Fruit fly (Drosophila melanogaster) whole organism: ENCODE data around the gene CG42487.

Source experiments
- CG8478 ChIP-seq: fragments of >200 bp; optimal IDR thresholded peaks from 2 replicates; lab custom pipeline; 2018; ENCODE audit warnings: inconsistent platforms
- EcR ChIP-seq, 2 experiments: fragments of >200 bp; optimal IDR thresholded peaks; 2 replicates each; lab custom pipeline; 2017; ENCODE audit warnings: missing biosample characterization in 2 of 2, missing genetic modification characterization in 2 of 2, missing genetic modification reagents in 2 of 2
- pan ChIP-seq: fragments of >200 bp; optimal IDR thresholded peaks from 2 replicates; lab custom pipeline; 2017
- psq ChIP-seq: fragments of >200 bp; optimal IDR thresholded peaks from 2 replicates; lab custom pipeline; 2017
- usp ChIP-seq: fragments of >200 bp; optimal IDR thresholded peaks from 2 replicates; lab custom pipeline; 2017; ENCODE audit warnings: missing biosample characterization, missing genetic modification characterization, mixed read lengths

DNA sequence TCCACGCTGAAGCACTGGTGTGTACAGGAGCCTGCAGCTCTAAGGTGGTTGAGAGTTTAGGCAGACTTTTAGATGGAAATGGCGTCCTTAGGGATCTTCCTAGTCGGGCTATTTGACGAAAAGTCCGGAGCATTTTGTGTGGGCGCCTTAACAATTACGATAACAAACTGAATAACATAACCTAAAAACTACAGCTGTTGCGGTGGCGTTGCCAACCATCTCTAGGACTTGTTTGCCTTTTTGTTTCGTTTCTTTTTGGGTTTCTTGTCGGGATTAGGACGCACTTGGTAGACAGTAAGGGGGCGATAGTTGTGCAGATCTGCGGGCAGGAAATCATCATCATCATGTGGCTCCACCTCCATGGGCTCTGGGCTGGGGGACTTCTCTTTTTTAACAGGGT, 1.1 kb downstream of the CG42487 start:
- TF ChIP-seq psq (lab: Kevin White, UChicago) (no peak), EcR (GFP tag; optimal IDR thresholded peaks at IDR 0.05; lab: Kevin White, UChicago) (no peak), usp (GFP tag; lab: Kevin White, UChicago) (no peak), CG8478 (lab: Kevin White, UChicago) (no peak), pan (no peak)
